Worm (Caenorhabditis elegans): Measurements from ENCODE around the gene T25G12.11.

Gene T25G12.11

ce11 chrX:17221873-17222525, 15.3 kb downstream of the T25G12.11 start, which contains the start of gene rab-6.2:
Gene rab-6.2, plus strand, starts transcription at chrX:17222475.
- TF ChIP-seq zfh-2 (GFP tag; conservative IDR thresholded peaks at IDR 0.05) (peak; percentile 77), dox-1 (GFP tag; IDR thresholded peaks at IDR 0.05) (0 out of 2 replicates have a peak, but pooled peaks have one; percentile 16), Y53F4B.3 (GFP tag; IDR thresholded peaks at IDR 0.05) (no peak), ztf-26 (tag; optimal IDR thresholded peaks at IDR 0.05) (no peak)

ce11 chrX:17217050-17217813, 20.1 kb downstream of the T25G12.11 start, which contains the start of gene acdh-7:
Gene acdh-7, minus strand, starts transcription at chrX:17217105.
- TF ChIP-seq Y53G8AR.9 (GFP tag; conservative IDR thresholded peaks at IDR 0.05): no peak
- TF ChIP-seq ceh-91 (GFP tag; IDR thresholded peaks at IDR 0.05): no peak
- TF ChIP-seq B0336.3 (GFP tag; IDR thresholded peaks at IDR 0.05): 0 out of 2 replicates have a peak, but pooled peaks have one; percentile 13
- TF ChIP-seq lin-26 (GFP tag; IDR thresholded peaks at IDR 0.05): no peak
- peak; percentile 25 for TF ChIP-seq nhr-80 (tag; optimal IDR thresholded peaks at IDR 0.05)
- no peak for TF ChIP-seq dpl-1 (GFP tag; optimal IDR thresholded peaks at IDR 0.05)
- TF ChIP-seq madf-8 (GFP tag; conservative IDR thresholded peaks at IDR 0.05): no peak
- TF ChIP-seq cebp-1 (GFP tag; IDR thresholded peaks at IDR 0.05): no peak
- peak; percentile 24 for TF ChIP-seq cebp-1 (tag; optimal IDR thresholded peaks at IDR 0.05)
- TF ChIP-seq zfh-2 (GFP tag; conservative IDR thresholded peaks at IDR 0.05): 0 out of 2 replicates have a peak, but pooled peaks have one; percentile 28
- TF ChIP-seq attf-5 (GFP tag; optimal IDR thresholded peaks at IDR 0.05): peak; percentile 1
- TF ChIP-seq unc-130 (GFP tag; optimal IDR thresholded peaks at IDR 0.05): no peak
- no peak for TF ChIP-seq T07F8.4 (tag; optimal IDR thresholded peaks at IDR 0.05)
- TF ChIP-seq ekl-4 (GFP tag; IDR thresholded peaks at IDR 0.05): 0 out of 2 replicates have a peak, but pooled peaks have one; percentile 25

ce11 chrX:17216178-17216577, 21.2 kb downstream of the T25G12.11 start:
- TF ChIP-seq Y53F4B.3 (GFP tag; IDR thresholded peaks at IDR 0.05): no peak
- TF ChIP-seq F57C9.4 (tag; optimal IDR thresholded peaks at IDR 0.05): no peak
- TF ChIP-seq nfya-1 (tag; optimal IDR thresholded peaks at IDR 0.05; ENCODE audit: borderline replicate concordance, insufficient read depth): no peak
- TF ChIP-seq xnd-1 (tag; optimal IDR thresholded peaks at IDR 0.05): no peak
- no peak for TF ChIP-seq ceh-100 (GFP tag; IDR thresholded peaks at IDR 0.05)
- TF ChIP-seq ceh-58 (GFP tag; IDR thresholded peaks at IDR 0.05): no peak
- TF ChIP-seq Y53G8AR.9 (GFP tag; conservative IDR thresholded peaks at IDR 0.05): no peak
- peak; percentile 28 for TF ChIP-seq ztf-26 (tag; optimal IDR thresholded peaks at IDR 0.05)
- TF ChIP-seq hmg-20 (GFP tag; IDR thresholded peaks at IDR 0.05): no peak
- TF ChIP-seq F23B12.7 (tag; optimal IDR thresholded peaks at IDR 0.05; ENCODE audit: insufficient read depth): no peak
- no peak for TF ChIP-seq lin-35 (GFP tag; optimal IDR thresholded peaks at IDR 0.05)
- no peak for TF ChIP-seq snpc-4 (GFP tag; optimal IDR thresholded peaks at IDR 0.05)
- TF ChIP-seq snpc-4 (tag; optimal IDR thresholded peaks at IDR 0.05): no peak
- TF ChIP-seq ceh-40 (GFP tag; IDR thresholded peaks at IDR 0.05): no peak
- TF ChIP-seq lin-40 (tag; optimal IDR thresholded peaks at IDR 0.05): no peak
- TF ChIP-seq lir-1 (GFP tag; conservative IDR thresholded peaks at IDR 0.05): no peak
- no peak for TF ChIP-seq lin-54 (GFP tag; optimal IDR thresholded peaks at IDR 0.05)
- TF ChIP-seq nfyb-1 (GFP tag; IDR thresholded peaks at IDR 0.05): peak; percentile 45; the same call in 1 of the 2 replicates
- TF ChIP-seq hlh-26 (GFP tag; conservative IDR thresholded peaks at IDR 0.05): no peak
- no peak for TF ChIP-seq pha-4 (tag; optimal IDR thresholded peaks at IDR 0.05)
- no peak for TF ChIP-seq tlf-1 (GFP tag; optimal IDR thresholded peaks at IDR 0.05)
- TF ChIP-seq C17E4.6 (GFP tag; IDR thresholded peaks at IDR 0.05): no peak
- no peak for TF ChIP-seq F57A8.1 (GFP tag; optimal IDR thresholded peaks at IDR 0.05)
- no peak for TF ChIP-seq lsy-27 (tag; optimal IDR thresholded peaks at IDR 0.05; ENCODE audit: borderline replicate concordance, insufficient read depth)
- TF ChIP-seq nhr-80 (tag; optimal IDR thresholded peaks at IDR 0.05): peak; percentile 27
- no peak for TF ChIP-seq ceh-27 (GFP tag; optimal IDR thresholded peaks at IDR 0.05)
- TF ChIP-seq sptf-2 (GFP tag; optimal IDR thresholded peaks at IDR 0.05): no peak
- TF ChIP-seq ZK185.1 (tag; optimal IDR thresholded peaks at IDR 0.05; ENCODE audit: poor library complexity, severe bottlenecking): peak; percentile 3
- no peak for TF ChIP-seq nhr-27 (tag; optimal IDR thresholded peaks at IDR 0.05)
